Fruit fly (Drosophila melanogaster): ENCODE data around the gene AlaRS-m.

DNA sequence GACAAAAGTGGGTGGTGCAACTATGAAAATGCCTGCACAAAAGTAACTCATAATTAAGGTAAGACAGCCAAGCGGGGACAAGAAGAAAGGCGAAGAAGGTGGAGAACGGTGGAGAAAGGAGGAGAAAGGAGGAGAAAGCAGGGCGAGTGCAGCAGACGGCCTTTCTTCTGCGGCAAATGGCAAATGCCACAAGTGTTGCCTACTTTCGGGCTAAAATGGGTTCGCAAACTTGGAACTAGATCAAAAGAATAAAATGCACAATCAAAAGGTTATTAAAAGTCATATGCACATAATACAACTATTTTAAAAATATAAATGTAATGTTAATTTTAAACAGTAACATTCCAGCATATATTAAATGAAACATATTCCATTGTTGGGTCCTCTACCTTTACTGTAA, 43.8 kb upstream of the AlaRS-m start:
- TF ChIP-seq pan (optimal IDR thresholded peaks at IDR 0.05): no peak
- TF ChIP-seq usp (GFP tag; optimal IDR thresholded peaks at IDR 0.05): no peak
- no peak for TF ChIP-seq CG8478 (optimal IDR thresholded peaks at IDR 0.05)
- no peak for TF ChIP-seq EcR (GFP tag; optimal IDR thresholded peaks at IDR 0.05)
- TF ChIP-seq psq (optimal IDR thresholded peaks at IDR 0.05): no peak
